Fruit fly (Drosophila melanogaster) ovary, adult (tissue): Measurements from ENCODE around the gene Hou.

ENCODE experiments used
- CG17801 ChIP-seq: fragments of 200-800 bp; optimal IDR thresholded peaks from 2 replicates; lab custom pipeline; 2019; ENCODE audit warnings: missing biosample characterization, mild to moderate bottlenecking, missing genetic modification characterization, moderate library complexity; ENCODE audit not compliant: partially characterized antibody

Hou gene

dm6 chrX:18650252-18650651 lies at the start of gene Hou:
Gene Hou (minus strand): TSS chrX:18650444.
- TF ChIP-seq CG17801 (GFP tag; lab: Kevin White, UChicago) = no peak

DNA sequence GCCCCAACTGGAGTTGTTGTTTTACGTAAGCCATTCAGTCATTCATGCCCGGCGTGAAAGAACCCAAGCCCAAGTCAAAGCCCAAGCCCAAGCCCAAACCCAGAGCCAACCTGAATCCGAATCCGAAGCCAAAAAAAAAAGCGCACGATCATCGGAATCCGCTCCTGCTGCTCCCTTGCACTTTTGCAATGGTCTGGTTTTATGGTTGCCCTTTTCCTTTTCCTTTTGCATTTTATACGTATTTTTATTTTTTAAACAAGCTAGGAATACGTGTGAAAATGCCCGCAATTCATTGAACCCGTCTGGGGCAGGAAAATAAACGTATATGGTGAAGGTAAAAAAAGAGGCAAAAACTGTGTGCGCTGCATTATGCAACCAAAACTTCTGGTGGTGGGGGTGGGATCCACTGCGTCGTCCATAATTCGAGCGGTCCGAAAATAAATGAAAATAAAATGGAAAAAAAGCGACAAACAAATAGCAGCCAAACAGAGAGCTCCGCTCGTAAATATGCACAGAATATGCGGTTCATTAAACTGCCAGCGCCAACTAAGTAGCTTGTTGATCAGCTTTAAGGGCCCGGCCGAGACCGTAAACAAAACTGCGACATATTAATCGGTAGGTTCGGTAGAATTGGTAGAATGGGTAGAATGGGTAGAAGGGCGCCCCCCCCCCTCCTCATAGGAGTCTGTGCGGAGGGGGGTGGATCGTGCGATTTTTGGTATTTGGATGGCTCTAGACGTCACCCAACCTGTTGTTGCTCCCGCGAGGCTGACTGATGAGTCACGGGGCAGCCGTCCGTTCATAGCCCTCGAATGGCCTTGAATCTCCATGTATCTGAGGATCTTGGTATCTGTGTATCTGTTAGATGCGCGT lies 49.3 kb upstream of the Hou start:
- TF ChIP-seq CG17801 (GFP tag; lab: Kevin White, UChicago) = no peak

DNA sequence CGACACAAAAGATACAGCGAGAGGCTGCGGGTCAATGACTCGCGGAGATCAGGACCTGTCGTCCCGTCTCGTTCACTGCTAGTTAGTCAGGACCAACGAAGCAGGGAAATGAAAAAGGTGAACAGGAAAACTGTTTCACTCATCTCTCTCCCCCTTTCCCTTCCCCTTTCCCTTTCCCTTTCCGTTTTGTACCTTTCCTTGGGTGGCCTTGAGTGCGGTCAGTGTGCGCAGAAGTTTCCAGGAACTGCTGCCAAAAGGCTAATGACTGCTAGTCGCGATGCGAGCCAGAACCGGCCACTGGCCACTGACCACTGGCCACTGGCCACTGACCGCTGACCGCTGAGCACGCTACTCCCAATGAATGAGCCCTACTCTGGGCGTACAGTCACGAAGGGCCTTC lies 45.4 kb upstream of the Hou start:
- TF ChIP-seq CG17801 (GFP tag; lab: Kevin White, UChicago) = no peak

- no peak for TF ChIP-seq CG17801 (GFP tag; lab: Kevin White, UChicago)
These were observed 42.8 kb upstream of the Hou start, which contains the start of gene Cyp18a1 for dm6 chrX:18692948-18693502. Gene Cyp18a1 (minus strand): TSS chrX:18693042.

- no peak for TF ChIP-seq CG17801 (GFP tag; lab: Kevin White, UChicago)
These were observed 35.5 kb upstream of the Hou start, which contains the start of gene phtm for dm6 chrX:18685726-18686125. Gene phtm (plus strand): TSS chrX:18685766.

dm6 chrX:18684928-18685327 lies 34.7 kb upstream of the Hou start:
- TF ChIP-seq CG17801 (GFP tag; lab: Kevin White, UChicago) = no peak

- TF ChIP-seq CG17801 (GFP tag; lab: Kevin White, UChicago) = no peak
These were observed 34.3 kb upstream of the Hou start for dm6 chrX:18684504-18684903.

- TF ChIP-seq CG17801 (GFP tag; lab: Kevin White, UChicago) = no peak
These were observed 32.6 kb upstream of the Hou start for dm6 chrX:18682815-18683214.

dm6 chrX:18681410-18681809 lies 31.2 kb upstream of the Hou start:
- TF ChIP-seq CG17801 (GFP tag; lab: Kevin White, UChicago) = no peak

- no peak for TF ChIP-seq CG17801 (GFP tag; lab: Kevin White, UChicago)
These were observed 28.6 kb upstream of the Hou start for dm6 chrX:18678876-18679275.

- TF ChIP-seq CG17801 (GFP tag; lab: Kevin White, UChicago) = no peak
These were observed 26.5 kb upstream of the Hou start for dm6 chrX:18676756-18677155.

DNA sequence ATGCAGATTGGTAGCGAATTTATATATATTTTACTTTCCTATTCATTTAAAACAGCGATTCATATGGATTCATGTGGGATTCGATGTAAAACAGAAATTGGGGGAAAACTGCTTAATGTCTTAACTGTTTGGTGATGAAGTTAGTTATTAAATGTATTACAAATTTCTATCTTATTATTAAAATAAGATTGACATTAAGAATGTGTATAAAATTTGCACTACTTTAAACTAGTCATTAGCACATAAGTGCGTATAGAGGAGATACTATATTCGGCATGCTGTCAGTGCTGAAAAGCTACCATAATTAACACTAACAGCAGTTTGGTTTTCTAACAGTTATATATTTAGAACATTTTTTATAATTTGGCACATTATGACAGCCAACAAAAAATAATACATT lies 25.5 kb upstream of the Hou start:
- TF ChIP-seq CG17801 (GFP tag; lab: Kevin White, UChicago) = no peak

DNA sequence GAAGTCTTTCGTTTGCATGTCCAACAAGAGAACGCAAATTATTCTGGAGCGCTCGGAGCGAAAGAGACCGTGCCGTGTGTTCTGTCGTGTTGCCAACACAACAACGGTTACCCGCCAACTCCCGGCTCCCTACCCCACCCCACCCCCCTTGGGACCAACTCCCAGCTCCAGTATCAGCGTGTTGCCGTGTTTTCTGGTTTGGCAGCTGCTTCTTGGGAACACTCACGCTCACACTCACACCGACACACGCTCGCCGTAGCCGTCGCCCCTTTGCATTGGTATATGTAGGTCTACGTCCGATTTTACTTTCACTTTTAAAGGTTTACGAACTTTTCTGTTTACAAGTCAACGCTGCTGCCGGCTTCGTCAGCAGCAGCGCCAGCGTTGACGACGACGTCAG lies 25.0 kb upstream of the Hou start:
- TF ChIP-seq CG17801 (GFP tag; lab: Kevin White, UChicago) = no peak

DNA sequence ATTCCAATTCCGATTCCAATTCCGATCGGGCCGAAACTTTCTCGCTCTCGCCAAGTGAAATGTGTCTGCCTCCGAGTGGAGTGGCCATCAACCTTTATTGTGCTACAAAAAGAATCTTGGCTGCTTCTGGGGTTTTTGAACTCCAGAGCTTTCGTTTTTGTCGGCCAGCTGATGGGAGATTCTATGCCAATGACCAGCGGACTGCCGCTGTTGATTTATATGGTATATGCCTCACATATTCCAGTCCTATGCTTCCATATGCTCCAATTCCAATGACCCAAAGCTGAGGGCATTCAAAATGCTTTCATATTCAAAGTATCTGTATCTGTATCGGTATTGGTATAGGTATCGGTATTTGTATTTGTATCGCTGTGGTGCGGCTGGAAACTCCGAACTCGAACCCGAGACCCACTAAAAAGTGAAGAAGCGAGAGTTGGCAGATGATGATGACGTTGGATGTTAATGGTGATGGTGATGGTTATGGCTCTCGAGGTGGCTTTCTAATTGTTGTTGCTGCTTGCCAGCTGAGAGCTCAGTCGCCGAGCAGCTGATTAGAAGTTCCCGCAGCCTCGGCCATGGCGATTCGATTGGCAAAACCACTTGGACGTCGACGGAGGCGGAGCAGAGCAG lies 22.8 kb upstream of the Hou start:
- TF ChIP-seq CG17801 (GFP tag; lab: Kevin White, UChicago) = no peak

- TF ChIP-seq CG17801 (GFP tag; lab: Kevin White, UChicago) = no peak
These were observed 21.4 kb upstream of the Hou start for dm6 chrX:18671545-18672174.
